Fruit fly (Drosophila melanogaster): ENCODE results near the gene Ufd1.

The Ufd1 gene

dm6 chr3L:11107432-11107831, 15.6 kb downstream of the Ufd1 start, which contains the start of gene CG32073:
Gene CG32073, minus strand, starts transcription at chr3L:11107582.
- TF ChIP-seq CTCF (optimal IDR thresholded peaks at IDR 0.05): no peak
- TF ChIP-seq CG8478 (optimal IDR thresholded peaks at IDR 0.05): no peak

- TF ChIP-seq CG8478 (optimal IDR thresholded peaks at IDR 0.05) (no peak), CTCF (optimal IDR thresholded peaks at IDR 0.05) (no peak)
These were observed 19.2 kb downstream of the Ufd1 start, which contains the start of gene CG32071 for dm6 chr3L:11103773-11104172. Gene CG32071, minus strand, starts transcription at chr3L:11103873.

DNA sequence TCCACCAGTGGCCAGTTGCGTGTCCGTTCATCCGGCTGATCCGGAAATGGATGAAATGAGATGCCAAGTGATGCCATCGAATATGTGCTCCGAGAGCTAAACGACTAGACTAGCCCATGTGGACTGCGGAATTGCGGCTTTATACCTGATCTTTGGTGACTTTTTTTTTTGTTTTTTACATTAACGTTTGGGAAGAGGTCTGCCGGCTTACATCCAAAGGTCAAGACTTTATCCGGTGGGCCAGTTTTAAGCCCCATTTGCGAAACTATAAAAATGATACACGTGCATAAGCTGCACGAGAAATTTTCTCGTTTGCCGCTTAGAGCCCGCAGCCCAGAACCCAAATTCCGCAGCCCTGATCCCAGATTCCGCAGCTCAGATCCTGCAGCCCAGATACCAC, 20.1 kb downstream of the Ufd1 start, which contains the start of gene Elo68alpha:
Gene Elo68alpha (minus strand): TSS at position 101 of the 400 bp plus-strand sequence.
- no peak for TF ChIP-seq CTCF (optimal IDR thresholded peaks at IDR 0.05)
- no peak for TF ChIP-seq CG8478 (optimal IDR thresholded peaks at IDR 0.05)

- no peak for TF ChIP-seq CG8478 (optimal IDR thresholded peaks at IDR 0.05)
- TF ChIP-seq CTCF (optimal IDR thresholded peaks at IDR 0.05): no peak
These were observed 21.4 kb downstream of the Ufd1 start, which contains the start of gene Elo68beta for dm6 chr3L:11101598-11101997. Gene Elo68beta, minus strand, starts transcription at chr3L:11101698.

dm6 chr3L:11097982-11098663, 24.9 kb downstream of the Ufd1 start, which contains the start of the genes Irbp18 and APP-BP1:
Gene Irbp18, minus strand, starts transcription at chr3L:11098186.
Gene APP-BP1, plus strand, starts transcription at chr3L:11098412.
- TF ChIP-seq CG8478 (optimal IDR thresholded peaks at IDR 0.05) (no peak), CTCF (optimal IDR thresholded peaks at IDR 0.05) (no peak)

- TF ChIP-seq CTCF (optimal IDR thresholded peaks at IDR 0.05) (no peak), CG8478 (optimal IDR thresholded peaks at IDR 0.05) (no peak)
These were observed 26.7 kb downstream of the Ufd1 start, which contains the start of the genes CG46439, Iyd and CG33947 for dm6 chr3L:11096195-11096908. Gene CG46439, minus strand, starts transcription at chr3L:11096245. Gene Iyd, minus strand, starts transcription at chr3L:11096245. Gene CG33947, plus strand, starts transcription at chr3L:11096496.

DNA sequence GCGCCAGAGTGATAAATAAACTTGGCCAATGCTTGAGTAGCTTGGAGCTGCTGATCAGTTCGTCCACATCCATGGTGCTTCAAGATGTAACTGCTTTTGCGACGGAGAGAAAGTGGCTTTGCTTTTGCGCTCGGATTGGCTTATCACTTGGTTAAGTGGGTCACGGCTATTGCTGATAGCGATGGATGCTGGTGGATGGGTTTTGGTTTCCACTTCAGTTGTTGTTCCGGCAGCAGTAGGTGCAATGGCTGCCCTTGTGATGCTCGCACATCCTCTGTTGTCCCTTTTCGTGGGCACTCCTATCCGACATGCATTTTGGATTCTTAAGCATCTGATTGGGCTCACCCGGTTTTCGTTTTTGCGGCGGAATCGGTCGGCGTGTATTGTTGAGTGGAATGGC, 28.7 kb downstream of the Ufd1 start:
- TF ChIP-seq CTCF (optimal IDR thresholded peaks at IDR 0.05): no peak
- TF ChIP-seq CG8478 (optimal IDR thresholded peaks at IDR 0.05): no peak

DNA sequence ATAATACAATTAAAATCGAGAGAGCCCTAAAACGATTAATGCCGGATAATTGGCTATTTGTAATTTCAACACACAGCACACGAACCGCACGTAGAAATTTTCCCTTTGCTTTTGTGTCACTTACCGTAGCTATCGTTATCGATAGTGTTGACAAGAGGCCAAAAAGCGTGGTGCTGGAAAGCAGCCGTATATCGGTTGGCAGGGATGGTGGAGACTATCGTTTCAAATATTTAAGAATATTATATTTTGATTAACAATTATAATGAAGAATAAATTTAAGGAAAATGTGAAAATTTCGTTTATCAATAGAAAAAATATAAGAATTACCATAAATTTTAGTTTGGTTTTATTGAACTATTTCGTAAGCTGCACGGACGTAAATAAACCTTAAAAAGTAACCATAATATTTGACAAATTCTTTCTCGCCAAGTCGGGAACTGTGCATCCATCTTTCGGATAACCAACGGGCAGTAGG, 29.9 kb downstream of the Ufd1 start, which contains the start of gene JIL-1:
Gene JIL-1 (minus strand): TSS at position 148 of the 475 bp plus-strand sequence.
- no peak for TF ChIP-seq CG8478 (optimal IDR thresholded peaks at IDR 0.05)
- TF ChIP-seq CTCF (optimal IDR thresholded peaks at IDR 0.05): peak in 1 of 2 experiments; percentile 2

dm6 chr3L:11092610-11092961, 30.4 kb downstream of the Ufd1 start:
- no peak for TF ChIP-seq CTCF (optimal IDR thresholded peaks at IDR 0.05)
- TF ChIP-seq CG8478 (optimal IDR thresholded peaks at IDR 0.05): no peak

dm6 chr3L:11091943-11092609, 30.9 kb downstream of the Ufd1 start:
- no peak for TF ChIP-seq CTCF (optimal IDR thresholded peaks at IDR 0.05)
- no peak for TF ChIP-seq CG8478 (optimal IDR thresholded peaks at IDR 0.05)

- TF ChIP-seq CG8478 (optimal IDR thresholded peaks at IDR 0.05) (no peak), CTCF (optimal IDR thresholded peaks at IDR 0.05) (no peak)
These were observed 33.1 kb downstream of the Ufd1 start for dm6 chr3L:11089805-11090440.

DNA sequence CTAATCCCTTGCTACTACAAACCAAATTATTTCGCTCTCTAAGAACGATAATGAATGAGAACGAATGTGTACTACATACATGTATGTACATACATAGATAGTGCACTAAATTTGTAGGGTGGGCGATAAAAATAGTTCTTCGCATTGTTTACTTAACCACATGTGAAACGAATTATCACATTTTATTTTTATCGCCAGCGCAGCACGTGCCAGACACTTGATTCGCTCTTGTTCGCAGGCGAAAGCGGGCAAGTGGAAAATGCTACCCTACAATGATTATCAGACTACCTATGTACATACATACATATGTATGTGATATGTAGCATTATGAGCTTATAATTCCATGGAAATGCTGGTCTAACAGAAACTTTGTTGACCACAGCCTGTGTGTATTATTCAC, 37.2 kb downstream of the Ufd1 start:
- TF ChIP-seq CTCF (optimal IDR thresholded peaks at IDR 0.05) (no peak), CG8478 (optimal IDR thresholded peaks at IDR 0.05) (no peak)

DNA sequence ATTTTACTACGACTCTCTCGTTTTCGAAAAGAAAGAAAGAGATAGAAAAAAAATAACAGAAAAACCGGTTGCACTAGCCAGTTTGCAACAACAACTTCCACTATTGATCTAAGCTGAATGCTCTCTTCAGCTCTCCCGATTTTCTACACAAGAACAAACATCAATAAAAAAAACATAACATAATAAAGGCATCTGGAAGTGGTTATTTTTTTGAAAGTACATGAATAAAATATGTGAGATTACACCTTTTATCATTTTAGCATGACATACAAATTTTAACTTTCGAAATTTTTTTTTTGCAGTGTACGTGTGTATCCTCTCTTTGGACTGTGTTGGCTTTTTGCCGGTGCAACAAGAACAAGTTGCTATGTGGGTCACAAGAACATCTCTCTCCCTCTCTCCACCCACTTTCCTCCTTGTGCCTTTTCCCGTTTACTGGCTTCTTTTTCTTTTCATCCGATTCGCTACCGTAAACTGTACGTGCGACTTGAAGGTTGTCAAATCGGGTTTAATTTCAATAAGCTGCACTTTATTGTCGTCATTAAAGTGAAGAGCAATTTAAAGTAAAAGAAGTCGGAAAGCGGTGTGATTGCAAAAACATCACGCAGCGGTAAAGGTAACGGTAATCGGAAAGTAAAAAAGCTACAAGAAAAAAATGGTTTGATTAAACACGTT, 38.3 kb downstream of the Ufd1 start:
- TF ChIP-seq CG8478 (optimal IDR thresholded peaks at IDR 0.05): no peak
- TF ChIP-seq CTCF (optimal IDR thresholded peaks at IDR 0.05): no peak

- TF ChIP-seq CTCF (optimal IDR thresholded peaks at IDR 0.05): no peak
- TF ChIP-seq CG8478 (optimal IDR thresholded peaks at IDR 0.05): no peak
These were observed 39.4 kb downstream of the Ufd1 start for dm6 chr3L:11083605-11084004.
